Worm (Caenorhabditis elegans): ENCODE results near the gene Y71H2AM.3.
A peak's percentile ranks its signal among the peaks of the same experiment; 100 is the strongest.

Gene Y71H2AM.3

ce11 chrIII:2805084-2805483 is at the start of gene Y71H2AM.3:
TSS of gene Y71H2AM.3 (plus strand) at chrIII:2805430.
- TF ChIP-seq lsy-2 (tag; optimal IDR thresholded peaks at IDR 0.05) = peak in 1 of 2 experiments; percentile 71
- TF ChIP-seq D1046.2 (GFP tag; IDR thresholded peaks at IDR 0.05) = no peak
- no peak for TF ChIP-seq ceh-28 (tag; optimal IDR thresholded peaks at IDR 0.05)
- TF ChIP-seq dpl-1 (GFP tag; optimal IDR thresholded peaks at IDR 0.05) = peak; percentile 89
- no peak for TF ChIP-seq nhr-48 (tag; optimal IDR thresholded peaks at IDR 0.05)
- no peak for TF ChIP-seq lim-7 (GFP tag; IDR thresholded peaks at IDR 0.05)
- no peak for TF ChIP-seq sdz-12 (GFP tag; optimal IDR thresholded peaks at IDR 0.05)
- no peak for TF ChIP-seq snpc-4 (tag; optimal IDR thresholded peaks at IDR 0.05)
- TF ChIP-seq nhr-6 (tag; optimal IDR thresholded peaks at IDR 0.05) = peak; percentile 8
- no peak for TF ChIP-seq zfp-2 (tag; optimal IDR thresholded peaks at IDR 0.05)
- no peak for TF ChIP-seq dmd-6 (GFP tag; IDR thresholded peaks at IDR 0.05)
- TF ChIP-seq T20F7.1 (GFP tag; optimal IDR thresholded peaks at IDR 0.05) = no peak
- TF ChIP-seq lin-38 (GFP tag; IDR thresholded peaks at IDR 0.05) = peak; percentile 95
- no peak for TF ChIP-seq fos-1 (tag; optimal IDR thresholded peaks at IDR 0.05)
- no peak for TF ChIP-seq saeg-2 (GFP tag; IDR thresholded peaks at IDR 0.05)
- no peak for TF ChIP-seq unc-39 (tag; optimal IDR thresholded peaks at IDR 0.05)
- no peak for TF ChIP-seq F10B5.3 (tag; optimal IDR thresholded peaks at IDR 0.05)
- TF ChIP-seq rbr-2 (tag; optimal IDR thresholded peaks at IDR 0.05) = peak; percentile 14
- no peak for TF ChIP-seq spr-3 (GFP tag; optimal IDR thresholded peaks at IDR 0.05)
- 0 out of 2 replicates have a peak, but pooled peaks have one; percentile 21 for TF ChIP-seq hmg-1.1 (GFP tag; IDR thresholded peaks at IDR 0.05)
- TF ChIP-seq hif-1 (tag; optimal IDR thresholded peaks at IDR 0.05) = no peak
- TF ChIP-seq egl-27 (tag; optimal IDR thresholded peaks at IDR 0.05) = no peak
- no peak for TF ChIP-seq aly-2 (tag; optimal IDR thresholded peaks at IDR 0.05)
- peak in 1 of 2 experiments; percentile 45 for TF ChIP-seq unc-62 (GFP tag; optimal IDR thresholded peaks at IDR 0.05 in 1 of 2)
- TF ChIP-seq unc-62 (tag; optimal IDR thresholded peaks at IDR 0.05) = no peak
- no peak for TF ChIP-seq aha-1 (tag)
- peak; percentile 42 for TF ChIP-seq dve-1 (tag; optimal IDR thresholded peaks at IDR 0.05; ENCODE audit: insufficient read depth)
- TF ChIP-seq mes-2 (tag; optimal IDR thresholded peaks at IDR 0.05; ENCODE audit: poor library complexity, severe bottlenecking) = peak; percentile 40
- TF ChIP-seq ztf-7 (tag; optimal IDR thresholded peaks at IDR 0.05) = no peak
- peak; percentile 26 for TF ChIP-seq hlh-30 (tag; optimal IDR thresholded peaks at IDR 0.05; ENCODE audit: insufficient read depth)
- no peak for TF ChIP-seq lir-3 (tag; optimal IDR thresholded peaks at IDR 0.05)

ce11 chrIII:2756260-2756659 is 49.0 kb upstream of the Y71H2AM.3 start, which contains the start of gene gldi-9:
TSS of gene gldi-9 (minus strand) at chrIII:2756360.
- TF ChIP-seq dmd-6 (GFP tag; IDR thresholded peaks at IDR 0.05) = no peak
- TF ChIP-seq nhr-111 (GFP tag; optimal IDR thresholded peaks at IDR 0.05) = no peak

- no peak for TF ChIP-seq lin-38 (GFP tag; IDR thresholded peaks at IDR 0.05)
- TF ChIP-seq nhr-11 (tag; optimal IDR thresholded peaks at IDR 0.05) = no peak
- no peak for TF ChIP-seq nhr-42 (GFP tag; IDR thresholded peaks at IDR 0.05)
- no peak for TF ChIP-seq ctbp-1 (GFP tag; IDR thresholded peaks at IDR 0.05)
- no peak for TF ChIP-seq cey-2 (tag; optimal IDR thresholded peaks at IDR 0.05; ENCODE audit: borderline replicate concordance, insufficient read depth)
- no peak for TF ChIP-seq mdl-1 (tag; optimal IDR thresholded peaks at IDR 0.05)
- no peak for TF ChIP-seq daf-12 (tag; optimal IDR thresholded peaks at IDR 0.05)
- 0 out of 2 replicates have a peak, but pooled peaks have one; percentile 34 for TF ChIP-seq Y105C5A.15 (GFP tag; IDR thresholded peaks at IDR 0.05)
- TF ChIP-seq madf-9 (GFP tag; conservative IDR thresholded peaks at IDR 0.05) = 0 out of 2 replicates have a peak, but pooled peaks have one; percentile 7
- no peak for TF ChIP-seq Y75B8A.6 (GFP tag; IDR thresholded peaks at IDR 0.05)
- TF ChIP-seq dpl-1 (GFP tag; optimal IDR thresholded peaks at IDR 0.05) = no peak
- no peak for TF ChIP-seq pqm-1 (tag; optimal IDR thresholded peaks at IDR 0.05)
- TF ChIP-seq saeg-2 (GFP tag; IDR thresholded peaks at IDR 0.05) = no peak
- TF ChIP-seq zfp-3 (GFP tag; conservative IDR thresholded peaks at IDR 0.05) = no peak
- TF ChIP-seq aha-1 (tag) = no peak
- TF ChIP-seq hlh-30 (tag; optimal IDR thresholded peaks at IDR 0.05; ENCODE audit: insufficient read depth) = no peak
Measured at ce11 chrIII:2757478-2757877, 47.8 kb upstream of the Y71H2AM.3 start.

Measured in whole organism, L4 larva.